Worm (Caenorhabditis elegans): ENCODE measurements around the gene C42C1.12.

DNA sequence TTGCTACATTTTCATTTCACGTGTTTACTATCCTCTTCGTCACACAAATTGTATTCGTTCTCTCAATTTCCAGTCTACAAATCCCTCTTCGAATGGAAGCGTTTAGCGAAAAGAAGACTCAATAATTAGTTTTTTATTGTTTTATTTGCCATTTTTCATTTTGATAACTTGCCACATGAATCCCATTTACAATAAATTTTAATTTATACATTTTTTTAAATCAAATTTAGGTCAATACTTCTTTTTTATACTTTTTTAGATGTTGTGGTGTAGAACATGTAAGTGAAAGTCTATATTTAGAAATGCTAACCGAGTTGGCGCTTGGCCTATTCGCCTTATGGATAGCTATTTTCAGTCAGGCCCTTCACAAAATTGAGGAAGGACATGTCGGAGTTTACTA is 5.6 kb upstream of the C42C1.12 start, which contains the start of gene erl-1:
- TF ChIP-seq ceh-91 (GFP tag; IDR thresholded peaks at IDR 0.05) (no peak), ccch-3 (GFP tag; optimal IDR thresholded peaks at IDR 0.05) (no peak), tbx-9 (tag; optimal IDR thresholded peaks at IDR 0.05; ENCODE audit: borderline replicate concordance) (no peak), T07F8.4 (tag; optimal IDR thresholded peaks at IDR 0.05) (no peak), athp-1 (tag; optimal IDR thresholded peaks at IDR 0.05) (no peak), snpc-4 (GFP tag; optimal IDR thresholded peaks at IDR 0.05) (no peak), snpc-4 (tag; optimal IDR thresholded peaks at IDR 0.05) (no peak), madf-6 (GFP tag; IDR thresholded peaks at IDR 0.05) (no peak), unc-62 (GFP tag; optimal IDR thresholded peaks at IDR 0.05) (no peak), repo-1 (tag; optimal IDR thresholded peaks at IDR 0.05) (no peak), cebp-2 (GFP tag; IDR thresholded peaks at IDR 0.05) (no peak), mcd-1 (GFP tag; IDR thresholded peaks at IDR 0.05) (no peak)

All from whole organism, young adult.